Worm (Caenorhabditis elegans) whole organism, early embryonic: ENCODE data around the gene K07D4.6.

ENCODE experiments used
- B0310.2 ChIP-seq: sonication (generic microtip); optimal IDR thresholded peaks from 2 replicates; lab custom pipeline; 2016; ENCODE audit warnings: mild to moderate bottlenecking, missing genetic modification characterization, missing compliant biosample characterization
- F13C5.2 ChIP-seq: sonication (generic microtip); optimal IDR thresholded peaks from 2 replicates; lab custom pipeline; 2017; ENCODE audit warnings: mild to moderate bottlenecking, missing genetic modification characterization, inconsistent platforms, missing compliant biosample characterization
- aly-1 ChIP-seq: sonication (generic microtip); optimal IDR thresholded peaks from 2 replicates; lab custom pipeline; 2016; ENCODE audit warnings: missing genetic modification characterization, missing compliant biosample characterization
- ama-1 ChIP-seq: fragments of 150-350 bp; optimal IDR thresholded peaks from 2 replicates; lab custom pipeline; 2014
- ceh-13 ChIP-seq: fragments of 200-800 bp; sonication (Bioruptor generic); optimal IDR thresholded peaks from 2 replicates; lab custom pipeline; 2018; ENCODE audit warnings: mild to moderate bottlenecking, missing genetic modification characterization, missing compliant biosample characterization
- ceh-36 ChIP-seq: sonication (generic microtip); optimal IDR thresholded peaks from 2 replicates; lab custom pipeline; 2016; ENCODE audit warnings: missing genetic modification characterization, inconsistent platforms, missing compliant biosample characterization
- ets-7 ChIP-seq: sonication (generic microtip); optimal IDR thresholded peaks from 2 replicates; lab custom pipeline; 2016; ENCODE audit warnings: missing genotype, missing genetic modification characterization, missing compliant biosample characterization
- flt-1 ChIP-seq: fragments of 200-800 bp; sonication (Bioruptor generic); IDR thresholded peaks from 2 replicates; pipeline ENCODE4 v1.3.6; 2022; ENCODE audit warnings: missing genetic modification characterization, missing compliant biosample characterization
- hmbx-1 ChIP-seq: sonication (generic microtip); optimal IDR thresholded peaks from 2 replicates; lab custom pipeline; 2016; ENCODE audit warnings: mild to moderate bottlenecking, missing genetic modification characterization, missing compliant biosample characterization
- hmg-4 ChIP-seq: fragments of 200-800 bp; sonication (Bioruptor generic); optimal IDR thresholded peaks from 2 replicates; lab custom pipeline; 2018; ENCODE audit warnings: mild to moderate bottlenecking, missing genetic modification characterization, missing compliant biosample characterization
- hnd-1 ChIP-seq: sonication (generic microtip); optimal IDR thresholded peaks from 2 replicates; lab custom pipeline; 2016; ENCODE audit warnings: missing genetic modification characterization, missing compliant biosample characterization
- pes-1 ChIP-seq: fragments of 200-800 bp; sonication (Bioruptor generic); IDR thresholded peaks from 2 replicates; pipeline ENCODE4 v1.3.6; 2022; ENCODE audit warnings: missing genetic modification reagents, missing genetic modification characterization, missing compliant biosample characterization
- scrt-1 ChIP-seq: fragments of 200-800 bp; sonication (Bioruptor generic); IDR thresholded peaks from 2 replicates; pipeline ENCODE4 v1.3.6; 2022; ENCODE audit warnings: missing genetic modification characterization, missing compliant biosample characterization
- sea-1 ChIP-seq: fragments of 200-800 bp; sonication (Bioruptor generic); conservative IDR thresholded peaks from 2 replicates; pipeline ENCODE4 v1.3.6; 2022; ENCODE audit warnings: missing genetic modification characterization, missing compliant biosample characterization
- tbx-11 ChIP-seq: fragments of 200-800 bp; sonication (Bioruptor generic); IDR thresholded peaks from 2 replicates; pipeline ENCODE4 v1.3.6; 2022; ENCODE audit warnings: missing genetic modification characterization, missing compliant biosample characterization
- tbx-37 ChIP-seq: fragments of 200-800 bp; sonication (Bioruptor generic); conservative IDR thresholded peaks from 2 replicates; pipeline ENCODE4 v1.3.6; 2022; ENCODE audit warnings: missing genetic modification reagents, missing genetic modification characterization, missing compliant biosample characterization
- tra-4 ChIP-seq: sonication (generic microtip); optimal IDR thresholded peaks from 2 replicates; lab custom pipeline; 2017; ENCODE audit warnings: missing genetic modification characterization, missing compliant biosample characterization

Gene K07D4.6

ce11 chrII:4007972-4008371 is 10.5 kb downstream of the K07D4.6 start:
- TF ChIP-seq sea-1 (GFP tag; lab: Robert Waterston, UW): no peak
- TF ChIP-seq ets-7 (tag; lab: Kevin White, UChicago): no peak
- no peak for TF ChIP-seq tbx-11 (GFP tag; lab: Robert Waterston, UW)
- TF ChIP-seq hmg-4 (GFP tag; lab: Kevin White, UChicago): no peak
- no peak for TF ChIP-seq tra-4 (tag; lab: Kevin White, UChicago)
- TF ChIP-seq hnd-1 (tag; lab: Kevin White, UChicago): no peak
- TF ChIP-seq pes-1 (GFP tag; lab: Robert Waterston, UW): no peak

DNA sequence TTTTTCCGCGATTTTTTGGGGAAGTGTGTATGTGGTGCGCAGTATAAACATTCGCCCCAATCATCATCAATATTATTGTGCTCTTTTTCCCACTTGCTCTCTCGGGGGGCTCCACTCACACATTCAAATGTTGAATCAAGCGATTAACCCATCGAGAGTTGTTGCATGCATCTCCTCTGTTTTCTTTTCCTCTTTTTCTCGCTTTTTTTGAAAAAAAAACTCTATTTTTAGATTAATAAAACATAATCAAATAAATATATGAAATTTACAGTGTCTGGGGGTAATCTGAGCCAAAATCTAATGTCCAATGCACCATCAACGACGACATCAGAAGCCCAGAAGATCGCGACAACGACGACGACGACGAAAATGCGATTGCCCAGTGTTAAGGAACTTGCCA is 13.9 kb downstream of the K07D4.6 start, which contains the start of gene ephx-1:
TSS of gene ephx-1 (plus strand) at position 301 of the 400 bp plus-strand sequence.
- TF ChIP-seq scrt-1 (no peak), ceh-13 (GFP tag; lab: Kevin White, UChicago) (no peak), hmbx-1 (tag; lab: Kevin White, UChicago) (no peak), F13C5.2 (no peak), flt-1 (no peak), hnd-1 (tag; lab: Kevin White, UChicago) (no peak), sea-1 (GFP tag; lab: Robert Waterston, UW) (no peak), B0310.2 (tag; lab: Kevin White, UChicago) (no peak), ceh-36 (tag; lab: Kevin White, UChicago) (no peak), tra-4 (tag; lab: Kevin White, UChicago) (no peak), ama-1 (no peak)

DNA sequence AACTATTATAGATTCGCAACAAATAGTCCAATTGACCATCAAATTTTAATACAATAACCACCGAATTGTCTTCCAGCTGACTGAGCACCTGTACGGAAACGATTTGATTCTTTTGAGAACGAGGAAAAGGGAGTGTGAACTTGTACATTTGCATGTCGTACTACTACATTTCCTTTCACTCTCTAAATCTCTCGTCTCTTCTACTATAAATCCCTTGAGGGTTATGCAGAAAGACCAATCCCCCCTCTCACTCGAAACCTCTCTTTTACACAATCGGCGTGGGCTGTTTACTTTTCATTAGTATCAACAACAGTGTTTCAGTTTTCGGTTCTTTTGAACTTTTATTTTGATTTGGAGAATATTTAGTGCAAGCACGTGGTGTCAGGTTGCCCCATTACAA is 16.4 kb downstream of the K07D4.6 start:
- TF ChIP-seq aly-1 (tag; lab: Kevin White, UChicago) (no peak), tbx-37 (GFP tag; lab: Robert Waterston, UW) (no peak), sea-1 (GFP tag; lab: Robert Waterston, UW) (no peak), scrt-1 (no peak), ceh-36 (tag; lab: Kevin White, UChicago) (no peak), ets-7 (tag; lab: Kevin White, UChicago) (no peak), hmg-4 (GFP tag; lab: Kevin White, UChicago) (no peak), F13C5.2 (no peak), hnd-1 (tag; lab: Kevin White, UChicago) (no peak), hmbx-1 (tag; lab: Kevin White, UChicago) (no peak), ceh-13 (GFP tag; lab: Kevin White, UChicago) (no peak), ama-1 (no peak), B0310.2 (tag; lab: Kevin White, UChicago) (no peak), tbx-11 (GFP tag; lab: Robert Waterston, UW) (no peak)

- no peak for TF ChIP-seq ceh-36 (tag; lab: Kevin White, UChicago)
- no peak for TF ChIP-seq hnd-1 (tag; lab: Kevin White, UChicago)
- no peak for TF ChIP-seq B0310.2 (tag; lab: Kevin White, UChicago)
- no peak for TF ChIP-seq ama-1
- TF ChIP-seq aly-1 (tag; lab: Kevin White, UChicago): no peak
- TF ChIP-seq hmbx-1 (tag; lab: Kevin White, UChicago): no peak
- no peak for TF ChIP-seq ceh-13 (GFP tag; lab: Kevin White, UChicago)
- TF ChIP-seq tbx-37 (GFP tag; lab: Robert Waterston, UW): no peak
- no peak for TF ChIP-seq tbx-11 (GFP tag; lab: Robert Waterston, UW)
- TF ChIP-seq flt-1: no peak
- TF ChIP-seq pes-1 (GFP tag; lab: Robert Waterston, UW): no peak
- no peak for TF ChIP-seq tra-4 (tag; lab: Kevin White, UChicago)
- TF ChIP-seq sea-1 (GFP tag; lab: Robert Waterston, UW): no peak
- TF ChIP-seq F13C5.2: no peak
- no peak for TF ChIP-seq scrt-1
These were observed 18.1 kb downstream of the K07D4.6 start for ce11 chrII:4000430-4000829.

DNA sequence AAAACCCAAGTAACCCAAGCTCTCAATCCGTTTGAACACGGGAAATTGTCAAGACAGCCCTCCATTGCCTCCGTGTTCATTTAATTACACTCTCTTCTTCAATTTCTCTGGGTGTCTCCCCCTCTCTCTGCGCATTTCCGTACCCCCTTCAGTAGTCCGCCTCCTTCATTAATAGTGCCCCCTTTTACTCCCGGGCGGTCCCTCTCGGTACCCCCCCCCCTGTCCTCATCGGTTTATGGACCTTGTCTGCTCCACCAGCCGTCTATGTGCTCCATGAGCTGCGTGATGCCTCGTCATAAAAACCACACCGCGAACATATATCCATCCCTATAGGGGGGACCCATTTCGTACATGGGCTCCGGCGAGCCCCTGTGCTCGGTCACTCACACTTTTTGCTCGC is 19.0 kb downstream of the K07D4.6 start:
- TF ChIP-seq scrt-1: peak; percentile 63; the same call in 1 of the 2 replicates
- no peak for TF ChIP-seq aly-1 (tag; lab: Kevin White, UChicago)
- no peak for TF ChIP-seq ama-1
- no peak for TF ChIP-seq tra-4 (tag; lab: Kevin White, UChicago)
- no peak for TF ChIP-seq ets-7 (tag; lab: Kevin White, UChicago)
- peak; percentile 25 for TF ChIP-seq F13C5.2
- peak; percentile 54 for TF ChIP-seq hmg-4 (GFP tag; lab: Kevin White, UChicago)

- TF ChIP-seq hnd-1 (tag; lab: Kevin White, UChicago) (no peak), tra-4 (tag; lab: Kevin White, UChicago) (no peak), B0310.2 (tag; lab: Kevin White, UChicago) (no peak), flt-1 (no peak), sea-1 (GFP tag; lab: Robert Waterston, UW) (no peak), ceh-13 (GFP tag; lab: Kevin White, UChicago) (no peak), tbx-37 (GFP tag; lab: Robert Waterston, UW) (no peak), F13C5.2 (no peak), ceh-36 (tag; lab: Kevin White, UChicago) (no peak), scrt-1 (no peak), ets-7 (tag; lab: Kevin White, UChicago) (no peak), pes-1 (GFP tag; lab: Robert Waterston, UW) (no peak), ama-1 (no peak), aly-1 (tag; lab: Kevin White, UChicago) (no peak), tbx-11 (GFP tag; lab: Robert Waterston, UW) (no peak)
These were observed 22.5 kb downstream of the K07D4.6 start, which contains the start of gene clc-22 for ce11 chrII:3996005-3996404. clc-22 (minus strand) TSS chrII:3996075.

DNA sequence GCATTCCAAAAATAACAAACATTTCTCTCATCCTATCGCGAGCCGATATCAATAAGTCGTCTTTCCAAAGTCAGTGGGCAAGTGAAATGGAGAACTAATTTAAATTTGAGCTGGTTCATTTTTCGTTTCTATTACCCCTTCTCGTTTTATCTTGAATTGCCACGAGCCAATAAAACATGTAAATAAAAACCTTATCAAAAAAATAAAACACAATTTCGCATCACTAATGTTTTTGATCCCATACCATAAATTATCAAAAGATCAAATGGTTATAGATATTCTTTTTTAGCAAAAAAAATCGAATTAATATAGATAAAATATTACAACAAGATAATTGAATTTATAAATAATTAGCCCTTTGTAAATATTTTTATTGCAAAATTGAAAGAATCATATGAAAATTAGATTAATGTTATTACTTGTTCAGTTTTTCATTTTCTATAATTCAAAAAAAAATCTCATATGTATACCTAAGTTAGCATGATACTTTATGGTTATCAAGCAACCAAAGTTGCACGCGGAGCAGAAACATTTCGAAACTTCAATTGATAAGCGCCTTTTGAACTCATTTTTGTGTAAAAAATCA is 25.8 kb downstream of the K07D4.6 start, which contains the start of gene Y14H12A.1:
TSS of gene Y14H12A.1 (plus strand) at position 536 of the 586 bp plus-strand sequence.
- TF ChIP-seq F13C5.2 (no peak), ceh-36 (tag; lab: Kevin White, UChicago) (no peak), pes-1 (GFP tag; lab: Robert Waterston, UW) (no peak), tra-4 (tag; lab: Kevin White, UChicago) (no peak), hmg-4 (GFP tag; lab: Kevin White, UChicago) (no peak), aly-1 (tag; lab: Kevin White, UChicago) (no peak), hmbx-1 (tag; lab: Kevin White, UChicago) (no peak), sea-1 (GFP tag; lab: Robert Waterston, UW) (no peak), flt-1 (no peak), ets-7 (tag; lab: Kevin White, UChicago) (no peak), tbx-37 (GFP tag; lab: Robert Waterston, UW) (no peak), hnd-1 (tag; lab: Kevin White, UChicago) (no peak), tbx-11 (GFP tag; lab: Robert Waterston, UW) (no peak), ama-1 (no peak), B0310.2 (tag; lab: Kevin White, UChicago) (no peak), ceh-13 (GFP tag; lab: Kevin White, UChicago) (no peak), scrt-1 (no peak)
